Fruit fly (Drosophila melanogaster): ENCODE data around the gene CG33630.

CG33630 gene

dm6 chr3R:10024032-10024712, 38.3 kb upstream of the CG33630 start (continued):
- TF ChIP-seq twi (tag; optimal IDR thresholded peaks at IDR 0.05): no peak
- TF ChIP-seq tx (GFP tag; optimal IDR thresholded peaks at IDR 0.05): no peak
- no peak for TF ChIP-seq Awh (GFP tag; IDR thresholded peaks at IDR 0.05)
- no peak for TF ChIP-seq wek (GFP tag; optimal IDR thresholded peaks at IDR 0.05)
- no peak for TF ChIP-seq p53 (GFP tag; optimal IDR thresholded peaks at IDR 0.05)
- TF ChIP-seq CG10462 (GFP tag; optimal IDR thresholded peaks at IDR 0.05): no peak

dm6 chr3R:10025050-10025449, 37.4 kb upstream of the CG33630 start, which contains the start of gene CG31407:
Gene CG31407, minus strand, starts transcription at chr3R:10025150.
- TF ChIP-seq Rx (GFP tag; IDR thresholded peaks at IDR 0.05): no peak
- TF ChIP-seq odd (GFP tag; optimal IDR thresholded peaks at IDR 0.05): no peak
- no peak for TF ChIP-seq CG10274 (GFP tag; optimal IDR thresholded peaks at IDR 0.05)
- no peak for TF ChIP-seq Awh (GFP tag; IDR thresholded peaks at IDR 0.05)
- TF ChIP-seq CG7987 (GFP tag; optimal IDR thresholded peaks at IDR 0.05): no peak
- TF ChIP-seq BEAF-32 (GFP tag; optimal IDR thresholded peaks at IDR 0.05): no peak
- no peak for TF ChIP-seq phol (tag; optimal IDR thresholded peaks at IDR 0.05)
- peak; percentile 65 for TF ChIP-seq sens (GFP tag)

- no peak for TF ChIP-seq CG12236 (GFP tag; optimal IDR thresholded peaks at IDR 0.05)
- no peak for TF ChIP-seq sens-2 (GFP tag; IDR thresholded peaks at IDR 0.05)
- no peak for TF ChIP-seq CG16863 (GFP tag; optimal IDR thresholded peaks at IDR 0.05)
- TF ChIP-seq zfh1 (GFP tag; IDR thresholded peaks at IDR 0.05): no peak
- TF ChIP-seq wek (GFP tag; optimal IDR thresholded peaks at IDR 0.05): no peak
- TF ChIP-seq Drgx (GFP tag; IDR thresholded peaks at IDR 0.05): peak; percentile 36; the same call in 1 of the 2 replicates
These were observed 34.0 kb upstream of the CG33630 start for dm6 chr3R:10028378-10028777.

- TF ChIP-seq Atf6 (GFP tag; IDR thresholded peaks at IDR 0.05) (peak; percentile 28; the same call in 1 of the 2 replicates), gt (GFP tag; IDR thresholded peaks at IDR 0.05) (no peak), sc (optimal IDR thresholded peaks at IDR 0.05) (no peak), sc (GFP tag; optimal IDR thresholded peaks at IDR 0.05) (no peak), toy (GFP tag; IDR thresholded peaks at IDR 0.05) (no peak), CG16813 (GFP tag; IDR thresholded peaks at IDR 0.05; ENCODE audit: partially characterized antibody) (no peak)
These were observed 30.9 kb upstream of the CG33630 start for dm6 chr3R:10031480-10031879.

dm6 chr3R:10032951-10033720, 29.3 kb upstream of the CG33630 start:
- TF ChIP-seq CG32772 (GFP tag; IDR thresholded peaks at IDR 0.05) (no peak), Vsx1 (GFP tag; optimal IDR thresholded peaks at IDR 0.05) (peak; percentile 4), CG18599 (GFP tag; optimal IDR thresholded peaks at IDR 0.05) (peak; percentile 22), danr (GFP tag; IDR thresholded peaks at IDR 0.05) (no peak), Lhr (GFP tag; optimal IDR thresholded peaks at IDR 0.05) (no peak), chif (GFP tag; optimal IDR thresholded peaks at IDR 0.05) (no peak), CG6791 (GFP tag; IDR thresholded peaks at IDR 0.05; ENCODE audit: partially characterized antibody) (no peak), Rx (GFP tag; IDR thresholded peaks at IDR 0.05) (no peak), Eip74EF (GFP tag; optimal IDR thresholded peaks at IDR 0.05) (no peak), CG4617 (GFP tag; optimal IDR thresholded peaks at IDR 0.05; ENCODE audit: borderline replicate concordance) (no peak), CG7745 (tag; optimal IDR thresholded peaks at IDR 0.05) (no peak), Antp (GFP tag; optimal IDR thresholded peaks at IDR 0.05) (no peak), CG2199 (GFP tag; IDR thresholded peaks at IDR 0.05) (no peak), NfI (GFP tag; optimal IDR thresholded peaks at IDR 0.05) (no peak), CG30403 (GFP tag; optimal IDR thresholded peaks at IDR 0.05) (peak; percentile 12), trh (GFP tag; optimal IDR thresholded peaks at IDR 0.05) (no peak), CG33213 (GFP tag; optimal IDR thresholded peaks at IDR 0.05) (no peak), CG12769 (tag; optimal IDR thresholded peaks at IDR 0.05) (peak; percentile 31), yki (optimal IDR thresholded peaks at IDR 0.05) (no peak), slp2 (GFP tag; optimal IDR thresholded peaks at IDR 0.05) (no peak), phol (tag; optimal IDR thresholded peaks at IDR 0.05) (peak; percentile 24)

Data from whole organism, embryonic.